Worm (Caenorhabditis elegans) whole organism, late embryonic: ENCODE data around the gene C18D4.6.
"Not testable (repeated sequence)": the region's sequence is repeated elsewhere in the genome, so short reads cannot be mapped to it uniquely, and the experiment has no call there.

Source experiments
- C08G9.2 ChIP-seq: sonication (generic microtip); optimal IDR thresholded peaks from 2 replicates; lab custom pipeline; 2016; ENCODE audit warnings: mild to moderate bottlenecking, missing genetic modification characterization, moderate library complexity, missing compliant biosample characterization
- F13H6.1 ChIP-seq: sonication (generic microtip); optimal IDR thresholded peaks from 2 replicates; lab custom pipeline; 2016; ENCODE audit warnings: missing genetic modification characterization, missing compliant biosample characterization
- K02D7.2 ChIP-seq: sonication (generic microtip); optimal IDR thresholded peaks from 2 replicates; lab custom pipeline; 2017; ENCODE audit warnings: mild to moderate bottlenecking, missing genetic modification characterization, missing compliant biosample characterization
- T23F11.4 ChIP-seq: fragments of 200-800 bp; sonication (Bioruptor generic); optimal IDR thresholded peaks from 2 replicates; lab custom pipeline; 2018; ENCODE audit warnings: mild to moderate bottlenecking, missing genetic modification characterization, missing compliant biosample characterization
- ahr-1 ChIP-seq: sonication (generic microtip); optimal IDR thresholded peaks from 2 replicates; lab custom pipeline; 2016; ENCODE audit warnings: missing genetic modification characterization, missing compliant biosample characterization
- ama-1 ChIP-seq: fragments of 150-350 bp; optimal IDR thresholded peaks from 2 replicates; lab custom pipeline; 2014
- ceh-18 ChIP-seq: sonication (generic microtip); optimal IDR thresholded peaks from 2 replicates; lab custom pipeline; 2016; ENCODE audit warnings: missing genetic modification characterization, missing compliant biosample characterization
- ceh-2 ChIP-seq: sonication (generic microtip); optimal IDR thresholded peaks from 2 replicates; lab custom pipeline; 2016; ENCODE audit warnings: missing genotype, missing genetic modification characterization, missing compliant biosample characterization
- ceh-24 ChIP-seq: sonication (generic microtip); optimal IDR thresholded peaks from 2 replicates; lab custom pipeline; 2016; ENCODE audit warnings: mild to moderate bottlenecking, missing genetic modification characterization, missing compliant biosample characterization
- ceh-34 ChIP-seq: sonication (generic microtip); optimal IDR thresholded peaks from 2 replicates; lab custom pipeline; 2016; ENCODE audit warnings: mild to moderate bottlenecking, missing genetic modification characterization, missing compliant biosample characterization
- ceh-45 ChIP-seq: fragments of 200-800 bp; sonication (Bioruptor generic); IDR thresholded peaks from 2 replicates; pipeline ENCODE4 v1.3.6; 2022; ENCODE audit warnings: missing genetic modification reagents, missing genetic modification characterization, missing compliant biosample characterization
- ceh-48 ChIP-seq: sonication (generic microtip); optimal IDR thresholded peaks from 2 replicates; lab custom pipeline; 2016; ENCODE audit warnings: missing genetic modification characterization, inconsistent platforms, missing compliant biosample characterization
- ceh-9 ChIP-seq: sonication (generic microtip); optimal IDR thresholded peaks from 2 replicates; lab custom pipeline; 2016; ENCODE audit warnings: mild to moderate bottlenecking, missing genetic modification characterization, inconsistent platforms, missing compliant biosample characterization
- che-1 ChIP-seq: sonication (generic microtip); optimal IDR thresholded peaks from 2 replicates; lab custom pipeline; 2016; ENCODE audit warnings: mild to moderate bottlenecking, missing genetic modification characterization, missing compliant biosample characterization
- dmd-4 ChIP-seq: sonication (generic microtip); optimal IDR thresholded peaks from 2 replicates; lab custom pipeline; 2016; ENCODE audit warnings: borderline replicate concordance, missing genetic modification characterization, missing compliant biosample characterization
- dve-1 ChIP-seq: sonication (generic microtip); optimal IDR thresholded peaks from 2 replicates; lab custom pipeline; 2017; ENCODE audit warnings: antibody characterized with exemption, mild to moderate bottlenecking, missing genetic modification characterization, missing compliant biosample characterization
- fax-1 ChIP-seq: sonication (generic microtip); optimal IDR thresholded peaks from 2 replicates; lab custom pipeline; 2016; ENCODE audit warnings: missing genotype, missing genetic modification characterization, missing compliant biosample characterization
- fkh-6 ChIP-seq: sonication (generic microtip); optimal IDR thresholded peaks from 2 replicates; lab custom pipeline; 2016; ENCODE audit warnings: missing genetic modification characterization, missing compliant biosample characterization
- hlh-15 ChIP-seq: sonication (generic microtip); optimal IDR thresholded peaks from 2 replicates; lab custom pipeline; 2016; ENCODE audit warnings: missing genetic modification characterization, missing compliant biosample characterization
- hlh-30 ChIP-seq: sonication (generic microtip); optimal IDR thresholded peaks from 2 replicates; lab custom pipeline; 2017; ENCODE audit warnings: antibody characterized with exemption, missing genetic modification characterization, missing compliant biosample characterization; ENCODE audit not compliant: insufficient read depth
- lim-6 ChIP-seq: sonication (generic microtip); optimal IDR thresholded peaks from 2 replicates; lab custom pipeline; 2016; ENCODE audit warnings: missing genetic modification characterization, missing compliant biosample characterization
- lin-11 ChIP-seq: fragments of 200-800 bp; sonication (Bioruptor generic); optimal IDR thresholded peaks from 2 replicates; lab custom pipeline; 2018; ENCODE audit warnings: mild to moderate bottlenecking, missing genetic modification characterization, missing compliant biosample characterization
- nhr-11 ChIP-seq: fragments of 150-350 bp; optimal IDR thresholded peaks from 2 replicates; lab custom pipeline; 2014; ENCODE audit warnings: missing biosample characterization, missing genetic modification characterization
- npax-4 ChIP-seq: sonication (generic microtip); optimal IDR thresholded peaks from 2 replicates; lab custom pipeline; 2016; ENCODE audit warnings: missing genetic modification characterization, missing compliant biosample characterization
- odd-2 ChIP-seq: sonication (generic microtip); optimal IDR thresholded peaks from 2 replicates; lab custom pipeline; 2017; ENCODE audit warnings: antibody characterized with exemption, mild to moderate bottlenecking, missing genetic modification characterization, missing compliant biosample characterization
- pag-3 ChIP-seq: sonication (generic microtip); optimal IDR thresholded peaks from 2 replicates; lab custom pipeline; 2016; ENCODE audit warnings: missing compliant biosample characterization, missing genetic modification characterization, borderline replicate concordance
- pax-1 ChIP-seq: fragments of 150-350 bp; optimal IDR thresholded peaks from 2 replicates; lab custom pipeline; 2014; ENCODE audit warnings: missing biosample characterization, missing genetic modification characterization
- pha-4 ChIP-seq: fragments of 150-350 bp; optimal IDR thresholded peaks from 2 replicates; lab custom pipeline; 2018; ENCODE audit warnings: missing biosample characterization, missing genetic modification reagents, missing genetic modification characterization
- rnt-1 ChIP-seq: sonication (generic microtip); optimal IDR thresholded peaks from 2 replicates; lab custom pipeline; 2016; ENCODE audit warnings: missing genetic modification characterization, missing compliant biosample characterization
- sdc-2 ChIP-seq: sonication (generic microtip); optimal IDR thresholded peaks from 2 replicates; lab custom pipeline; 2016; ENCODE audit warnings: missing genotype, missing genetic modification characterization, missing compliant biosample characterization
- sox-2 ChIP-seq: fragments of 200-800 bp; sonication (Bioruptor generic); IDR thresholded peaks from 2 replicates; pipeline ENCODE4 v1.3.6; 2022; ENCODE audit warnings: missing genetic modification reagents, missing genetic modification characterization, missing compliant biosample characterization
- tbx-2 ChIP-seq: sonication (generic microtip); optimal IDR thresholded peaks from 2 replicates; lab custom pipeline; 2016; ENCODE audit warnings: missing genetic modification characterization, missing compliant biosample characterization
- tbx-7 ChIP-seq: sonication (generic microtip); optimal IDR thresholded peaks from 2 replicates; lab custom pipeline; 2016; ENCODE audit warnings: missing genotype, missing genetic modification characterization, missing compliant biosample characterization
- unc-3 ChIP-seq, 2 experiments: fragments of 200-800 bp in 1 of 2; sonication (Bioruptor generic) in 1 of 2; sonication (generic microtip) in 1 of 2; conservative IDR thresholded peaks in 1 of 2; optimal IDR thresholded peaks in 1 of 2; 2 replicates each; pipeline versions ENCODE4 v1.3.6 to Lab custom; 2016 to 2022; ENCODE audit warnings: missing compliant biosample characterization in 2 of 2, missing genetic modification characterization in 2 of 2, missing genetic modification reagents in 1 of 2
- unc-42 ChIP-seq: sonication (generic microtip); optimal IDR thresholded peaks from 2 replicates; lab custom pipeline; 2016; ENCODE audit warnings: missing genotype, missing genetic modification characterization, missing compliant biosample characterization
- unc-55 ChIP-seq: sonication (generic microtip); optimal IDR thresholded peaks from 2 replicates; lab custom pipeline; 2017; ENCODE audit warnings: missing biosample characterization, missing genetic modification reagents, missing genetic modification characterization
- unc-86 ChIP-seq: sonication (generic microtip); optimal IDR thresholded peaks from 2 replicates; lab custom pipeline; 2016; ENCODE audit warnings: missing genetic modification characterization, missing compliant biosample characterization
- zip-5 ChIP-seq: sonication (generic microtip); optimal IDR thresholded peaks from 2 replicates; lab custom pipeline; 2016; ENCODE audit warnings: missing genetic modification characterization, missing compliant biosample characterization
- ztf-16 ChIP-seq: sonication (generic microtip); optimal IDR thresholded peaks from 2 replicates; lab custom pipeline; 2017; ENCODE audit warnings: missing genetic modification characterization, missing compliant biosample characterization

Gene C18D4.6

ce11 chrV:17538279-17538896 is at the start of gene C18D4.6:
Gene C18D4.6 (minus strand): TSS chrV:17538375.
- TF ChIP-seq sdc-2 (no peak), ceh-48 (tag; lab: Kevin White, UChicago) (no peak), unc-42 (tag; lab: Kevin White, UChicago) (no peak), ceh-18 (tag; lab: Kevin White, UChicago) (no peak), pha-4 (tag; lab: Kevin White, UChicago) (no peak), tbx-7 (tag; lab: Kevin White, UChicago) (no peak), K02D7.2 (tag; lab: Kevin White, UChicago) (no peak), unc-55 (no peak), lin-11 (no peak), odd-2 (tag; lab: Kevin White, UChicago) (no peak), ztf-16 (tag; lab: Kevin White, UChicago) (no peak), unc-86 (tag; lab: Kevin White, UChicago) (no peak), npax-4 (tag; lab: Kevin White, UChicago) (no peak)

ce11 chrV:17584352-17584843 is 46.2 kb upstream of the C18D4.6 start, which contains the start of gene fbxa-133:
Gene fbxa-133 (plus strand): TSS chrV:17584793.
- not testable (repeated sequence) for TF ChIP-seq ahr-1 (tag; lab: Kevin White, UChicago); rnt-1 (tag; lab: Kevin White, UChicago); ama-1 (lab: Kevin White, UChicago)

ce11 chrV:17580017-17580416 is 41.8 kb upstream of the C18D4.6 start:
- TF ChIP-seq ceh-34 (tag; lab: Kevin White, UChicago) (no peak), hlh-30 (tag; lab: Kevin White, UChicago) (no peak), che-1 (no peak), pax-1 (no peak), ceh-9 (tag; lab: Kevin White, UChicago) (no peak), fkh-6 (no peak), npax-4 (tag; lab: Kevin White, UChicago) (no peak), sox-2 (GFP tag; lab: Robert Waterston, UW) (no peak), T23F11.4 (GFP tag; lab: Kevin White, UChicago) (no peak), pag-3 (no peak), unc-55 (no peak), hlh-15 (tag; lab: Kevin White, UChicago) (no peak)

ce11 chrV:17566850-17567249 is 28.7 kb upstream of the C18D4.6 start, which contains the start of gene C38D9.2:
Gene C38D9.2 (plus strand): TSS chrV:17567150.
- TF ChIP-seq sdc-2 (no peak), lin-11 (no peak), dve-1 (no peak), lim-6 (tag; lab: Kevin White, UChicago) (no peak), zip-5 (tag; lab: Kevin White, UChicago) (no peak), ceh-24 (tag; lab: Kevin White, UChicago) (no peak), fax-1 (tag; lab: Kevin White, UChicago) (no peak)

ce11 chrV:17565903-17566302 is 27.7 kb upstream of the C18D4.6 start, which contains the start of gene fbxa-171:
Gene fbxa-171 (minus strand): TSS chrV:17566003.
- TF ChIP-seq ceh-34 (tag; lab: Kevin White, UChicago) (no peak), ceh-45 (GFP tag; lab: Robert Waterston, UW) (no peak), hlh-30 (tag; lab: Kevin White, UChicago) (no peak), nhr-11 (tag; lab: Kevin White, UChicago) (no peak), dmd-4 (tag; lab: Kevin White, UChicago) (no peak), ceh-2 (tag; lab: Kevin White, UChicago) (no peak), K02D7.2 (tag; lab: Kevin White, UChicago) (no peak), tbx-2 (tag; lab: Kevin White, UChicago) (no peak), F13H6.1 (tag; lab: Kevin White, UChicago) (no peak), ama-1 (lab: Kevin White, UChicago) (no peak), C08G9.2 (tag; lab: Kevin White, UChicago) (no peak), unc-3 (GFP tag; conservative IDR thresholded peaks at IDR 0.05; lab: Robert Waterston, UW) (no peak), unc-3 (tag; optimal IDR thresholded peaks at IDR 0.05; lab: Kevin White, UChicago) (no peak)
- TF ChIP-seq, all 69 proteins: peak for 0
